Worm (Caenorhabditis elegans): ENCODE results near the gene Y39B6A.5.

- TF ChIP-seq somi-1 (GFP tag; optimal IDR thresholded peaks at IDR 0.05) (no peak), snpc-1.3 (tag; optimal IDR thresholded peaks at IDR 0.05; ENCODE audit: insufficient read depth) (no peak), ccch-3 (GFP tag; optimal IDR thresholded peaks at IDR 0.05) (no peak)
Observed at ce11 chrV:19131848-19132401, 26.8 kb downstream of the Y39B6A.5 start.
